Worm (Caenorhabditis elegans) whole organism, midembryonic: Measurements from ENCODE around the gene T04C12.33.

ENCODE experiments used
- cog-1 ChIP-seq: sonication (generic microtip); optimal IDR thresholded peaks from 2 replicates; lab custom pipeline; 2016; ENCODE audit warnings: missing genetic modification characterization, missing compliant biosample characterization
- med-1 ChIP-seq: sonication (generic microtip); optimal IDR thresholded peaks from 2 replicates; lab custom pipeline; 2017; ENCODE audit warnings: missing genetic modification characterization, mild to moderate bottlenecking, missing compliant biosample characterization, antibody characterized with exemption, missing genetic modification reagents; ENCODE audit not compliant: insufficient read depth
- ref-1 ChIP-seq: fragments of 200-800 bp; sonication (Bioruptor generic); conservative IDR thresholded peaks from 2 replicates; pipeline ENCODE4 v1.3.6; 2022; ENCODE audit warnings: missing genetic modification reagents, missing genetic modification characterization, missing compliant biosample characterization

- TF ChIP-seq ref-1 (GFP tag; lab: Robert Waterston, UW) = no peak
- TF ChIP-seq med-1 = no peak
- peak; percentile 35 for TF ChIP-seq cog-1 (tag; lab: Kevin White, UChicago)
Measured at ce11 chrV:11074448-11074847, 22.4 kb downstream of the T04C12.33 start, which contains the start of gene act-3.
